Worm (Caenorhabditis elegans): ENCODE results near the gene B0416.5.

- TF ChIP-seq ama-1 (optimal IDR thresholded peaks at IDR 0.05): no peak
- TF ChIP-seq tra-4 (tag; optimal IDR thresholded peaks at IDR 0.05): no peak
- TF ChIP-seq hmg-4 (GFP tag; optimal IDR thresholded peaks at IDR 0.05): no peak
- TF ChIP-seq B0310.2 (tag; optimal IDR thresholded peaks at IDR 0.05): no peak
- no peak for TF ChIP-seq tbx-11 (GFP tag; IDR thresholded peaks at IDR 0.05)
- TF ChIP-seq ceh-36 (tag; optimal IDR thresholded peaks at IDR 0.05): no peak
- TF ChIP-seq flt-1 (GFP tag; IDR thresholded peaks at IDR 0.05): no peak
These were observed 39.1 kb downstream of the B0416.5 start for ce11 chrX:9231556-9231955.
